Fruit fly (Drosophila melanogaster) Kc167 (cell line): ENCODE measurements around the gene CG6912.

Experiments
- Myc ChIP-seq: fragments of >200 bp; optimal IDR thresholded peaks from 2 replicates; lab custom pipeline; 2017; ENCODE audit warnings: missing external identifiers
- Sin3A ChIP-seq: fragments of >200 bp; optimal IDR thresholded peaks from 2 replicates; lab custom pipeline; 2018; ENCODE audit warnings: missing external identifiers
- h ChIP-seq: fragments of >200 bp; optimal IDR thresholded peaks from 3 replicates; lab custom pipeline; 2018; ENCODE audit warnings: missing external identifiers
- insv ChIP-seq: fragments of >200 bp; optimal IDR thresholded peaks from 3 replicates; lab custom pipeline; 2018; ENCODE audit warnings: missing external identifiers
- psq ChIP-seq: fragments of >200 bp; optimal IDR thresholded peaks from 2 replicates; lab custom pipeline; 2017; ENCODE audit warnings: missing external identifiers
- ttk ChIP-seq: sonication (Bioruptor generic); optimal IDR thresholded peaks from 2 replicates; lab custom pipeline; 2017; ENCODE audit warnings: missing external identifiers

CG6912 gene

dm6 chr3R:15139010-15139815 lies 2.4 kb upstream of the CG6912 start:
- TF ChIP-seq Sin3A (lab: Kevin White, UChicago) (no peak), Myc (lab: Kevin White, UChicago) (no peak), ttk (lab: Kevin White, UChicago) (no peak), psq (lab: Kevin White, UChicago) (no peak), insv (no peak), h (lab: Kevin White, UChicago) (no peak)

DNA sequence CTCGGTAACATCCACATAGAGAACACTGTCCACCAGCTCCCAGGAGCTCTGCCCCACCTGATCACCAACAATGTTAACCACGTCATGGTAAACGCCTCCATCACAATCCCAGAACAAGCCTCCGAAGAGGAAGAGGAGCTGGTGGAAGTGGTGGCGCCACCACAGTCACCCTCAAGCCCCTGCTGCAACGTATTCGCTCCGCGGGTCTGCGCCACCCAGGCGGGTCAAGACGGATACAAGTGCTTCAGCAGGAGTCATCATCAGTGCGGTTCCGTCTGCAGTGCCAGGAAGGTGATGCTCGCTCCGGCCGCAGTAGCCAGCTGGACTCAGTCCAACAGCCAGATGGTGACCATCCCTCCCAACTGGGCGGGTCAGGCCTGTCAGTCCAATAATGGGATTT lies 1.4 kb upstream of the CG6912 start:
- TF ChIP-seq Myc (lab: Kevin White, UChicago) = no peak
- TF ChIP-seq h (lab: Kevin White, UChicago) = no peak
- no peak for TF ChIP-seq Sin3A (lab: Kevin White, UChicago)
- TF ChIP-seq psq (lab: Kevin White, UChicago) = no peak
- no peak for TF ChIP-seq ttk (lab: Kevin White, UChicago)
- no peak for TF ChIP-seq insv

DNA sequence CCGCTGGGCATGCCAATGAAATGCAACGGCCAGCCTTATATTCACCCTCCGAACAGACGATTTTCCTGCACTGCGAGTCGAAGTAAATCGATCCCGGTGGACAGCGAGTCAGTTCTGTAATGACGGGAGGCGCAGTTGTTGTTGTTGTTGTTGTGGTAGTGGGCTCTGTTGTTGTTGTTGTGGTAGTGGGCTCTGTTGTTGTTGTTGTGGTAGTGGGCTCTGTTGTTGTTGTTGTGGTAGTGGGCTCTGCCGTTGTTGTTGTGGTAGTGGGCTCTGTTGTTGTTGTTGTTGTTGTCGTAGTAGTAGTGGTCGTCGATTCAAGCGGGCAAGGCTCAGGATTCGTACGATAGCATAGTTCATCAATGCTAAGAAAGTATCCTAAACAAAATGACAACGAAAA lies 789 bp downstream of the CG6912 start:
- no peak for TF ChIP-seq insv
- no peak for TF ChIP-seq h (lab: Kevin White, UChicago)
- no peak for TF ChIP-seq Myc (lab: Kevin White, UChicago)
- no peak for TF ChIP-seq ttk (lab: Kevin White, UChicago)

dm6 chr3R:15131677-15132076 lies 5.1 kb downstream of the CG6912 start, which contains the start of gene CG42788:
Gene CG42788, minus strand, starts transcription at chr3R:15131926.
- TF ChIP-seq insv = no peak
- TF ChIP-seq h (lab: Kevin White, UChicago) = no peak
- TF ChIP-seq Sin3A (lab: Kevin White, UChicago) = no peak
- TF ChIP-seq Myc (lab: Kevin White, UChicago) = no peak
- no peak for TF ChIP-seq ttk (lab: Kevin White, UChicago)
- TF ChIP-seq psq (lab: Kevin White, UChicago) = no peak

- TF ChIP-seq h (lab: Kevin White, UChicago) (no peak), psq (lab: Kevin White, UChicago) (no peak), insv (no peak), Sin3A (lab: Kevin White, UChicago) (no peak), ttk (lab: Kevin White, UChicago) (no peak), Myc (lab: Kevin White, UChicago) (no peak)
These were observed 5.9 kb downstream of the CG6912 start for dm6 chr3R:15130873-15131272.

DNA sequence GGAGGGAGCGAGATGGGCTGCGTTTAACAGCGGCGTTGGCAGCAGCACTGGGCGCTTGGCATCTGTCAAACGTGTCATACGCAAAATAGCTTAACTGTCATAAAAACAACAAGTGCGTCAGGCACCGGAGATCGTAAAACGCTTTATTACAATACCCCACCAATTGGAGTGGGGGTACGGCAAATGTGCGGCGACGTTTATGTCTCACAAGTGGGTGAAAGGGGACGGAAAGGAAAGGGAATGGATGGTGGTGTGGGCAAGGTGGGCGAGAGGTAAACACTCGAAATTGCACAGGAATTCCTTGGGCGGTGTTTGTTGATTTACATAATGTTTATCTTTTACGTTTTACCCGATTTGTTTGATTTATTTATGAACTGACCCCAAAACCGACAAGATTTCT lies 6.8 kb downstream of the CG6912 start:
- no peak for TF ChIP-seq ttk (lab: Kevin White, UChicago)
- no peak for TF ChIP-seq Myc (lab: Kevin White, UChicago)
- TF ChIP-seq insv = no peak
- TF ChIP-seq Sin3A (lab: Kevin White, UChicago) = no peak
- TF ChIP-seq h (lab: Kevin White, UChicago) = no peak
- no peak for TF ChIP-seq psq (lab: Kevin White, UChicago)

DNA sequence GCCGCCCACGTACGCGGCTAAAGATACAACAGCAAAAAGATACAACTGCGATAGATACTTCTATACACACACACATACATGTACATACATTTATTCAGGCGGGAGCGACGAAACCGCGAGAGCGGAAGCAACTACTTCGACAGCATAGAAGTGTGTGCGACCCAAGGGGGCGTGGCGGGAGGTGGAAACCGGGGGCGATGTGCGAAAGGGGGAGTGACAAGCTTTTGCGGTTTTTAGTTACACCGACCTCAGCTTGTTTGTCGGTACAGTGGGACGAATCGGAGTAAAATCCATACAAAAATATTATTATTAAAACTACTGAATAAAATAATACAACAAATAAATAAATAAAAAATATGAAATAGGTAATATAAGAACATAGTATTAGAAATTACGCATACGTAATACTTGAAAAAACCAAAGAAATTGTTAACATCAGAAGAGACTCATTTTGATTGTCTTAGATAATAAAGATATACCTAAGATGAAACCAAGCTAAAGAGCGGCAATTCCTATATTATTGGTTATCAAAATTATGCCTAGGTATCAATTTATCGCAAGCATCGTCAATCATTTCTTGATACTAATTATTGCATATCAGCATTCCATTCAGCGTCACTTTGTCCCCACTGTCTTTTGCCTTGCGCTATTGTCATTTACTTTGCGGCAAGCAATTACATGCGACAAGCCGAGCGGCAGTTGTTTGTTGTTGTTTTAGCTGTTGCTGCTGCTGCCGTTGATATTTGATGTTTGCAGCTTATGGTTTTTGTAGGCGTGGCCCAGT lies 8.0 kb downstream of the CG6912 start:
- TF ChIP-seq Myc (lab: Kevin White, UChicago) = no peak
- no peak for TF ChIP-seq psq (lab: Kevin White, UChicago)

- TF ChIP-seq psq (lab: Kevin White, UChicago) = no peak
- TF ChIP-seq insv = no peak
- TF ChIP-seq Sin3A (lab: Kevin White, UChicago) = no peak
- no peak for TF ChIP-seq Myc (lab: Kevin White, UChicago)
- TF ChIP-seq h (lab: Kevin White, UChicago) = no peak
- TF ChIP-seq ttk (lab: Kevin White, UChicago) = no peak
These were observed 8.7 kb downstream of the CG6912 start for dm6 chr3R:15128060-15128459.

DNA sequence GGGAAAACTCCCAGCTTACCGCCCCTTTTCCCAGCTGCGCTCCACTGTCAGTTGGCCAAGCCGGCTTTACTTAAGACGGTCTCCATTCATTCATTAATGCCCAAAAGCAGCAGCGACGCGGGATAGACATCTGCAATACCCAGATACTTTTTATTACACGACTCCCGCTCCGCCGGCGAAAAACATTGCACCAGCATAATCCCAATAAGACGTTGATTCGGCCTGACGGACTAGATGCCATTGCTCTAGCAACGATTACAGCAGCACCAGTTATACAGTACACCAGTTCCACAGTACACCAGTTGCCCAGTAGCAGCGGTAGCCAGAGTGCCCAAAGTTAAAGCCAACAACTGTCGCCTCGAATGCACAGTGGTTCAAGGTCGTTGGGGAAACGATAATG lies 11.0 kb downstream of the CG6912 start:
- TF ChIP-seq insv (no peak), ttk (lab: Kevin White, UChicago) (no peak), Sin3A (lab: Kevin White, UChicago) (no peak), psq (lab: Kevin White, UChicago) (no peak), h (lab: Kevin White, UChicago) (no peak), Myc (lab: Kevin White, UChicago) (no peak)

- no peak for TF ChIP-seq Sin3A (lab: Kevin White, UChicago)
- TF ChIP-seq h (lab: Kevin White, UChicago) = no peak
- no peak for TF ChIP-seq psq (lab: Kevin White, UChicago)
- TF ChIP-seq insv = no peak
- no peak for TF ChIP-seq ttk (lab: Kevin White, UChicago)
- TF ChIP-seq Myc (lab: Kevin White, UChicago) = no peak
These were observed 12.2 kb downstream of the CG6912 start for dm6 chr3R:15124559-15124958.

DNA sequence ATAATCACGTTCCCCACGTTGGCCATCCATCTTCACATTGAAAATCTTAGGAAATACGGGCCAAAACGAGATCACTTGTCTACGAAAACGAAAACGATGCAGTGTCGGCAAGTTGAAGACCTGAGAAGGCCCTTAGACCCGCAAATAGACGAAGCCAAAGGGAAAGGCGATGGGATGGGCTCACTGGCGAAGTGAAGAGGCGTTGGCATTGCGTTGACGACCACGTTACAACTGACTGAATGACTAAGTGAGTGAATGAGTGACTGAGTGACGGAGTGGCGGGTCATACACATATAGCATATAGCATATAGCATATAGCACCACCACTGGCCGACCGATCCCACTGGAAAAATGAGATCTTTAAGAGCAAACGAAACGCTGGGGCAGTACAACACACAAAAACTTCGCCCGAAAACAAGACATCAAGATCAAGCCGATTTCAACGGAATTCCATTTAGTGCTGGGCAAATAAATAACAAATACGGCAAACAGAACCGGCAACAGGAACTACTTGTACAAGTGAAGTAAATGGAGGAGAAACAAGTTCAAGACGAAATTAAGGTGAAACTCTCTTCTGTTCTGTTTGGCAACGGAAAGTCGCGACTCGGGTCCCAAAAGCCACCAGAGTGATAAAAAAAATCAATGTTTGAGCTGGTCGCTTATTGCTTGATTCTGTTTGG lies 13.6 kb downstream of the CG6912 start:
- no peak for TF ChIP-seq Myc (lab: Kevin White, UChicago)
- no peak for TF ChIP-seq insv
- TF ChIP-seq h (lab: Kevin White, UChicago) = no peak
- no peak for TF ChIP-seq psq (lab: Kevin White, UChicago)
- TF ChIP-seq ttk (lab: Kevin White, UChicago) = no peak
- TF ChIP-seq Sin3A (lab: Kevin White, UChicago) = no peak
